Worm (Caenorhabditis elegans): Measurements from ENCODE around the gene Y57G11C.22.
A peak's percentile ranks its signal among the peaks of the same experiment; 100 is the strongest.
"Not testable (repeated sequence)": the region's sequence is repeated elsewhere in the genome, so short reads cannot be mapped to it uniquely, and the experiment has no call there.

Gene Y57G11C.22

ce11 chrIV:14838095-14838494 is 1.1 kb downstream of the Y57G11C.22 start (continued):
- peak; percentile 67 for TF ChIP-seq ceh-14 (tag; optimal IDR thresholded peaks at IDR 0.05)
- 0 out of 2 replicates have a peak, but pooled peaks have one; percentile 55 for TF ChIP-seq sox-2 (GFP tag; IDR thresholded peaks at IDR 0.05)
- no peak for TF ChIP-seq eyg-1 (tag; optimal IDR thresholded peaks at IDR 0.05)
- TF ChIP-seq ceh-2 (tag; optimal IDR thresholded peaks at IDR 0.05): peak; percentile 55
- TF ChIP-seq ceh-48 (tag; optimal IDR thresholded peaks at IDR 0.05): peak; percentile 82
- no peak for TF ChIP-seq tbx-7 (tag; optimal IDR thresholded peaks at IDR 0.05)
- TF ChIP-seq che-1 (tag; optimal IDR thresholded peaks at IDR 0.05): peak; percentile 80
- TF ChIP-seq hlh-15 (tag; optimal IDR thresholded peaks at IDR 0.05): peak; percentile 30
- TF ChIP-seq pha-2 (tag; optimal IDR thresholded peaks at IDR 0.05): peak; percentile 13
- peak; percentile 56 for TF ChIP-seq C08G9.2 (tag; optimal IDR thresholded peaks at IDR 0.05)
- peak; percentile 61 for TF ChIP-seq nhr-232 (tag; optimal IDR thresholded peaks at IDR 0.05)
- peak; percentile 49 for TF ChIP-seq fax-1 (tag; optimal IDR thresholded peaks at IDR 0.05)
- peak; percentile 76 for TF ChIP-seq ceh-6 (GFP tag; optimal IDR thresholded peaks at IDR 0.05)
- peak; percentile 43 for TF ChIP-seq dve-1 (tag; optimal IDR thresholded peaks at IDR 0.05)
- TF ChIP-seq elt-2 (tag; optimal IDR thresholded peaks at IDR 0.05): peak; percentile 70
- peak; percentile 60 for TF ChIP-seq rnt-1 (tag; optimal IDR thresholded peaks at IDR 0.05)
- TF ChIP-seq tbx-2 (tag; optimal IDR thresholded peaks at IDR 0.05): peak; percentile 76
- peak; percentile 50 for TF ChIP-seq fkh-6 (tag; optimal IDR thresholded peaks at IDR 0.05)
- peak; percentile 41 for TF ChIP-seq sdc-2 (tag; optimal IDR thresholded peaks at IDR 0.05)
- TF ChIP-seq ceh-24 (tag; optimal IDR thresholded peaks at IDR 0.05): no peak
- peak; percentile 11 for TF ChIP-seq npax-4 (tag; optimal IDR thresholded peaks at IDR 0.05)
- TF ChIP-seq hlh-13 (GFP tag; optimal IDR thresholded peaks at IDR 0.05): peak; percentile 77
- TF ChIP-seq unc-42 (tag; optimal IDR thresholded peaks at IDR 0.05): no peak
- peak; percentile 78 for TF ChIP-seq Y22D7AL.16 (tag; optimal IDR thresholded peaks at IDR 0.05)
- peak; percentile 30; the same call in 1 of the 2 replicates for TF ChIP-seq unc-3 (GFP tag; conservative IDR thresholded peaks at IDR 0.05)
- TF ChIP-seq unc-3 (tag; optimal IDR thresholded peaks at IDR 0.05): peak; percentile 56
- TF ChIP-seq lin-11 (tag; optimal IDR thresholded peaks at IDR 0.05): peak; percentile 71
- TF ChIP-seq F13H6.1 (tag; optimal IDR thresholded peaks at IDR 0.05): peak; percentile 46
- TF ChIP-seq unc-55 (GFP tag; optimal IDR thresholded peaks at IDR 0.05): no peak
- TF ChIP-seq K09A11.1 (tag; optimal IDR thresholded peaks at IDR 0.05; ENCODE audit: insufficient read depth): peak; percentile 22
- no peak for TF ChIP-seq elt-4 (tag; optimal IDR thresholded peaks at IDR 0.05)
- no peak for TF ChIP-seq nhr-11 (tag; optimal IDR thresholded peaks at IDR 0.05)
- no peak for TF ChIP-seq hlh-6 (tag; optimal IDR thresholded peaks at IDR 0.05)
- TF ChIP-seq gmeb-2 (tag; optimal IDR thresholded peaks at IDR 0.05): peak; percentile 79
- TF ChIP-seq ceh-22 (tag; optimal IDR thresholded peaks at IDR 0.05): no peak
- peak; percentile 41 for TF ChIP-seq K02D7.2 (tag; optimal IDR thresholded peaks at IDR 0.05)
- TF ChIP-seq hlh-30 (tag; optimal IDR thresholded peaks at IDR 0.05; ENCODE audit: insufficient read depth): peak; percentile 14
- TF ChIP-seq ama-1 (optimal IDR thresholded peaks at IDR 0.05): no peak
- peak; percentile 29 for TF ChIP-seq ahr-1 (tag; optimal IDR thresholded peaks at IDR 0.05)

- TF ChIP-seq ceh-30, Y22D7AL.16, lim-6 (tag; optimal IDR thresholded peaks at IDR 0.05): not testable (repeated sequence)
Measured at ce11 chrIV:14843062-14843461, 6.1 kb downstream of the Y57G11C.22 start, which contains the start of gene Y57G11C.20. TSS of gene Y57G11C.20 (plus strand) at chrIV:14843362.

ce11 chrIV:14853703-14854102 is 16.7 kb downstream of the Y57G11C.22 start, which contains the start of gene Y57G11C.52:
TSS of gene Y57G11C.52 (plus strand) at chrIV:14854003.
- TF ChIP-seq hlh-8 (tag; optimal IDR thresholded peaks at IDR 0.05) (no peak), ceh-45 (GFP tag; IDR thresholded peaks at IDR 0.05) (no peak), sdc-2 (tag; optimal IDR thresholded peaks at IDR 0.05) (no peak), unc-3 (GFP tag; conservative IDR thresholded peaks at IDR 0.05) (no peak), unc-3 (tag; optimal IDR thresholded peaks at IDR 0.05) (no peak), pqm-1 (tag; optimal IDR thresholded peaks at IDR 0.05) (no peak), ztf-16 (tag; optimal IDR thresholded peaks at IDR 0.05) (no peak), C38D4.7 (GFP tag; optimal IDR thresholded peaks at IDR 0.05) (no peak), dve-1 (tag; optimal IDR thresholded peaks at IDR 0.05) (no peak), ceh-34 (tag; optimal IDR thresholded peaks at IDR 0.05) (no peak), ama-1 (optimal IDR thresholded peaks at IDR 0.05) (no peak), nfya-1 (tag; optimal IDR thresholded peaks at IDR 0.05) (no peak)
